Worm (Caenorhabditis elegans): Measurements from ENCODE around the gene Y57G7A.2.

Gene Y57G7A.2

DNA sequence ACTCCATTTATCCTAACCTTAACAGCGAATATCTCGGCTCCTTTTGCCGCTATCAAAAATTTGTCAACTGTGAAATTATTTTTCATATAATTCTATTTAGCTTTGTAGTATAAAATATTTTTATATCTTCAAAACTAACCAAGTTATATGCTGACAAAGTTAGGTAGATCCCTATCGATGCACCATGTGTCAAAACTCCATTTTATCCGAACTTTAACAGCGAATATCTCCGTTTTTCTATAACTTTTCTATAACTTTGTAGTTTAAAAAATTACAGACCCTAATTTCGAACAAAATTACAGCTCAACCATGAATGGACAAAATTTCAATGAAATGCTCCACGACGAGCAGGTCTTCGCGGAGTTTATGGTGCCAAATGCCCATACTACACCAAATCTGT is at the start of gene Y57G7A.2:
Gene Y57G7A.2 (plus strand): TSS at position 301 of the 400 bp plus-strand sequence.
- TF ChIP-seq mcd-1 (GFP tag; IDR thresholded peaks at IDR 0.05) (no peak), egl-18 (GFP tag; IDR thresholded peaks at IDR 0.05) (no peak), aptf-2 (GFP tag; conservative IDR thresholded peaks at IDR 0.05) (no peak), let-526 (GFP tag; IDR thresholded peaks at IDR 0.05) (no peak), sptf-2 (GFP tag; optimal IDR thresholded peaks at IDR 0.05) (no peak), unc-130 (GFP tag; optimal IDR thresholded peaks at IDR 0.05) (no peak), ceh-100 (GFP tag; IDR thresholded peaks at IDR 0.05) (no peak), chd-7 (tag; optimal IDR thresholded peaks at IDR 0.05) (no peak), lin-54 (GFP tag; optimal IDR thresholded peaks at IDR 0.05) (no peak), hsf-1 (GFP tag; IDR thresholded peaks at IDR 0.05) (no peak), nhr-27 (tag; optimal IDR thresholded peaks at IDR 0.05) (no peak), Y95B8A.8 (GFP tag; IDR thresholded peaks at IDR 0.05) (no peak), ceh-79 (tag; optimal IDR thresholded peaks at IDR 0.05) (no peak), let-607 (tag; optimal IDR thresholded peaks at IDR 0.05) (no peak), Y67H2A.10 (GFP tag; conservative IDR thresholded peaks at IDR 0.05) (no peak), F33H1.4 (GFP tag; IDR thresholded peaks at IDR 0.05) (no peak), B0035.1 (tag; optimal IDR thresholded peaks at IDR 0.05) (no peak), F57A8.1 (GFP tag; optimal IDR thresholded peaks at IDR 0.05) (no peak)

DNA sequence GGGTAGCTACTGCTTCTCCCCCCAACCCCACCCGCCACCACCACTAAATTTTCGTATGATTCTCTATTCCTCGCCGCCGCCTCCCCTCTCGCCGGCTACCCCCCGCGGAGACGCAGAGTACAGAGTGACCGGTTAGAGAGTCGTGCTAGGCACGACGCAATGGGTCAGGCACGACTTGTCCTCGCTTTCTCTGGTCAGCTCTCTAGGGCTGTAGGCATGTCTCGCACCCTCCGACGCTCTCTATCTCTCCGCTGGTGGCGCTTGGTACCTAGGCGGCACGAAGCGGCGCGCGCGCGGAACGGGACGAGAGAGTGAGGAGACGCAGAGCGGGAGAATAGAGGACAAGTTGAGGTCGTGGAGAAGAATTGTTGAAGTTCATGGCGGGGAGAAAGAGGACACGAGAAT is 49.0 kb upstream of the Y57G7A.2 start:
- TF ChIP-seq madf-8 (GFP tag; conservative IDR thresholded peaks at IDR 0.05) (no peak), lin-35 (GFP tag; optimal IDR thresholded peaks at IDR 0.05) (no peak), Y53G8AR.9 (GFP tag; conservative IDR thresholded peaks at IDR 0.05) (no peak), nfya-2 (GFP tag; IDR thresholded peaks at IDR 0.05) (no peak), sea-2 (GFP tag; IDR thresholded peaks at IDR 0.05) (0 out of 2 replicates have a peak, but pooled peaks have one; percentile 46), cebp-1 (GFP tag; IDR thresholded peaks at IDR 0.05) (no peak), cebp-1 (tag; optimal IDR thresholded peaks at IDR 0.05) (no peak), D2030.7 (GFP tag; IDR thresholded peaks at IDR 0.05) (no peak), ztf-26 (tag; optimal IDR thresholded peaks at IDR 0.05) (peak; percentile 69), snpc-1.1 (tag; optimal IDR thresholded peaks at IDR 0.05; ENCODE audit: insufficient read depth) (no peak), let-607 (tag; optimal IDR thresholded peaks at IDR 0.05) (peak in 1 of 2 experiments; percentile 28), T26A5.8 (tag; optimal IDR thresholded peaks at IDR 0.05) (no peak), F57A8.1 (GFP tag; optimal IDR thresholded peaks at IDR 0.05) (no peak), lin-54 (GFP tag; optimal IDR thresholded peaks at IDR 0.05) (no peak), B0019.2 (GFP tag; conservative IDR thresholded peaks at IDR 0.05) (no peak), ama-1 (optimal IDR thresholded peaks at IDR 0.05) (no peak), ama-1 (GFP tag; optimal IDR thresholded peaks at IDR 0.05) (no peak), sptf-2 (GFP tag; optimal IDR thresholded peaks at IDR 0.05) (no peak), tbp1 (GFP tag; optimal IDR thresholded peaks at IDR 0.05) (peak; percentile 28), fkh-3 (tag; optimal IDR thresholded peaks at IDR 0.05) (no peak), madf-3 (GFP tag; IDR thresholded peaks at IDR 0.05) (no peak), madf-6 (GFP tag; IDR thresholded peaks at IDR 0.05) (peak; percentile 60; the same call in 1 of the 2 replicates), ets-4 (GFP tag; optimal IDR thresholded peaks at IDR 0.05) (peak; percentile 8), atf-7 (tag; optimal IDR thresholded peaks at IDR 0.05) (peak; percentile 16), akir-1 (GFP tag; optimal IDR thresholded peaks at IDR 0.05) (no peak), K11D2.4 (GFP tag; IDR thresholded peaks at IDR 0.05) (peak; percentile 53; the same call in 1 of the 2 replicates), lsy-27 (tag; optimal IDR thresholded peaks at IDR 0.05; ENCODE audit: borderline replicate concordance, insufficient read depth) (no peak), ceh-79 (tag; optimal IDR thresholded peaks at IDR 0.05) (no peak), ceh-40 (GFP tag; IDR thresholded peaks at IDR 0.05) (no peak), pbrm-1 (GFP tag; IDR thresholded peaks at IDR 0.05) (no peak), nhr-179 (tag; optimal IDR thresholded peaks at IDR 0.05) (no peak), attf-5 (GFP tag; optimal IDR thresholded peaks at IDR 0.05) (peak; percentile 54), ceh-58 (GFP tag; IDR thresholded peaks at IDR 0.05) (no peak), ceh-91 (GFP tag; IDR thresholded peaks at IDR 0.05) (no peak), F49E8.2 (tag; optimal IDR thresholded peaks at IDR 0.05; ENCODE audit: insufficient read depth) (no peak)
